Worm (Caenorhabditis elegans) whole organism, L4 larva: ENCODE results near the gene dct-8.

Experiments used
- F37D6.2 ChIP-seq: sonication (generic microtip); optimal IDR thresholded peaks from 2 replicates; lab custom pipeline; 2016; ENCODE audit warnings: mild to moderate bottlenecking, missing genetic modification characterization, missing compliant biosample characterization
- aly-2 ChIP-seq: sonication (generic microtip); optimal IDR thresholded peaks from 2 replicates; lab custom pipeline; 2018; ENCODE audit warnings: missing biosample characterization, missing genetic modification characterization
- dve-1 ChIP-seq: sonication (generic microtip); optimal IDR thresholded peaks from 2 replicates; lab custom pipeline; 2017; ENCODE audit warnings: antibody characterized with exemption, mild to moderate bottlenecking, missing genetic modification characterization, missing compliant biosample characterization; ENCODE audit not compliant: insufficient read depth
- jun-1 ChIP-seq: fragments of 150-350 bp; optimal IDR thresholded peaks from 2 replicates; lab custom pipeline; 2014; ENCODE audit warnings: missing biosample characterization, missing genetic modification reagents, missing genetic modification characterization
- lin-39 ChIP-seq: fragments of 150-350 bp; optimal IDR thresholded peaks from 2 replicates; lab custom pipeline; 2014; ENCODE audit warnings: missing biosample characterization, missing genetic modification reagents, missing genetic modification characterization
- mxl-3 ChIP-seq: fragments of 200-800 bp; sonication (Bioruptor generic); optimal IDR thresholded peaks from 2 replicates; lab custom pipeline; 2018; ENCODE audit warnings: mild to moderate bottlenecking, missing genetic modification characterization, missing compliant biosample characterization
- nhr-111 ChIP-seq: fragments of 200-800 bp; sonication (Bioruptor generic); optimal IDR thresholded peaks from 2 replicates; lab custom pipeline; 2018; ENCODE audit warnings: mild to moderate bottlenecking, missing genetic modification characterization, missing compliant biosample characterization
- nhr-76 ChIP-seq: fragments of 150-350 bp; optimal IDR thresholded peaks from 2 replicates; lab custom pipeline; 2014; ENCODE audit warnings: missing biosample characterization, missing genetic modification characterization
- php-3 ChIP-seq: fragments of 200-800 bp; sonication (Bioruptor generic); IDR thresholded peaks from 2 replicates; pipeline ENCODE4 v1.3.6; 2022; ENCODE audit warnings: missing genetic modification reagents, missing genetic modification characterization, missing compliant biosample characterization
- unc-39 ChIP-seq: sonication (generic microtip); optimal IDR thresholded peaks from 2 replicates; lab custom pipeline; 2017; ENCODE audit warnings: missing biosample characterization, missing genetic modification characterization
- unc-62 ChIP-seq, 3 experiments: fragments of 150-350 bp in 1 of 3; sonication (generic microtip); optimal IDR thresholded peaks in 2 of 3; peaks in 1 of 3; 1 replicate in 1 of 3; 2 replicates in 2 of 3; lab custom pipeline; 2014 to 2017; ENCODE audit warnings: missing biosample characterization in 3 of 3, missing genetic modification characterization in 3 of 3, missing genetic modification reagents in 3 of 3, missing genotype in 1 of 3
- ztf-7 ChIP-seq: fragments of 150-350 bp; optimal IDR thresholded peaks from 2 replicates; lab custom pipeline; 2014; ENCODE audit warnings: missing biosample characterization, missing genetic modification characterization

DNA sequence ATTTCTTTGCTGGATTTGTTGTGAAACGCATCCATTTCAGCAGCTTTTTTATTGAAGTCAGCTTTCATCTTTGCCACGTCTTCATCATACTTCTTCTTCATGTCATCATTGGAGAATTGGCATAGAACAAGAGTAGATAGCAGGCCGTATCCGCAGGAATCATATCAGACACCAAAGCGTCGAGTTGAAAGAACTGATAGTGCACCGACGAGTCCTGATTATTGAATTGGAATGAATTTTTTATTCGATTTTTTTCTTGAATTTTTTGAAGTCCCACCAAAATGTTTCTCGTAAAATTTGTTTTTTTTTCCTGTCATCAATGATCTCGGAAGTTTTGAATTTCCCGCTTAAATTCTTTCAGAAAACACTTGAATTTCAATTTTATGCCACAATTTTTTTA lies 11.5 kb downstream of the dct-8 start, which contains the start of gene F56D6.11:
- TF ChIP-seq unc-39 (tag; lab: Kevin White, UChicago) (no peak), ztf-7 (tag; lab: Kevin White, UChicago) (no peak), nhr-111 (no peak), dve-1 (tag; lab: Kevin White, UChicago) (no peak), unc-62 (GFP tag; optimal IDR thresholded peaks at IDR 0.05 in 1 of 2; lab: Kevin White, UChicago) (no peak), unc-62 (tag; optimal IDR thresholded peaks at IDR 0.05; lab: Kevin White, UChicago) (no peak), php-3 (no peak), lin-39 (tag; lab: Kevin White, UChicago) (no peak), mxl-3 (GFP tag; lab: Kevin White, UChicago) (no peak), jun-1 (tag; lab: Kevin White, UChicago) (no peak), aly-2 (tag; lab: Kevin White, UChicago) (no peak), nhr-76 (tag; lab: Kevin White, UChicago) (no peak), F37D6.2 (tag; lab: Kevin White, UChicago) (no peak)
